Fruit fly (Drosophila melanogaster) whole organism, wandering third instar larva: Measurements from ENCODE around the gene CG15382.

Experiments used
- Abd-B ChIP-seq: fragments of >200 bp; optimal IDR thresholded peaks from 2 replicates; lab custom pipeline; 2017; ENCODE audit warnings: missing biosample characterization, missing genetic modification characterization
- CG32264 ChIP-seq: fragments of 200-800 bp; sonication (Bioruptor generic); optimal IDR thresholded peaks from 2 replicates; lab custom pipeline; 2016; ENCODE audit warnings: missing biosample characterization, missing genetic modification characterization
- CG9705 ChIP-seq: fragments of 200-800 bp; sonication (Bioruptor generic); optimal IDR thresholded peaks from 2 replicates; lab custom pipeline; 2018; ENCODE audit warnings: missing biosample characterization, mild to moderate bottlenecking, missing genetic modification characterization
- CrebA ChIP-seq: fragments of 200-800 bp; sonication (Bioruptor generic); optimal IDR thresholded peaks from 2 replicates; lab custom pipeline; 2016; ENCODE audit warnings: missing biosample characterization, mild to moderate bottlenecking, missing genetic modification characterization, borderline replicate concordance
- GATAd ChIP-seq: sonication (Bioruptor generic); optimal IDR thresholded peaks from 2 replicates; lab custom pipeline; 2016; ENCODE audit warnings: missing biosample characterization, missing genetic modification characterization
- Hnf4 ChIP-seq: fragments of 200-800 bp; sonication (Bioruptor generic); optimal IDR thresholded peaks from 2 replicates; lab custom pipeline; 2016; ENCODE audit warnings: missing biosample characterization, mild to moderate bottlenecking, missing genetic modification characterization
- Hr78 ChIP-seq: fragments of >200 bp; optimal IDR thresholded peaks from 2 replicates; lab custom pipeline; 2017; ENCODE audit warnings: missing biosample characterization, missing genetic modification characterization
- Hr83 ChIP-seq: fragments of 200-300 bp; sonication (Bioruptor generic); optimal IDR thresholded peaks from 2 replicates; lab custom pipeline; 2016; ENCODE audit warnings: missing biosample characterization, mild to moderate bottlenecking, missing genetic modification characterization, moderate library complexity; ENCODE audit not compliant: poor library complexity, severe bottlenecking
- Jra ChIP-seq: sonication (Bioruptor generic); optimal IDR thresholded peaks from 2 replicates; lab custom pipeline; 2016; ENCODE audit warnings: missing biosample characterization, missing genetic modification characterization
- Mio ChIP-seq: sonication (Bioruptor generic); optimal IDR thresholded peaks from 2 replicates; lab custom pipeline; 2016; ENCODE audit warnings: missing biosample characterization, missing genetic modification characterization
- Myc ChIP-seq: fragments of >200 bp; optimal IDR thresholded peaks from 2 replicates; lab custom pipeline; 2017
- N ChIP-seq: fragments of >200 bp; optimal IDR thresholded peaks from 2 replicates; lab custom pipeline; 2018; ENCODE audit warnings: missing biosample characterization, missing external identifiers, missing genetic modification characterization
- OdsH ChIP-seq: fragments of 200-800 bp; sonication (Bioruptor generic); optimal IDR thresholded peaks from 2 replicates; lab custom pipeline; 2016; ENCODE audit warnings: missing biosample characterization, mild to moderate bottlenecking, missing genetic modification characterization
- Rel ChIP-seq, 2 experiments: fragments of 200-800 bp; sonication (Bioruptor generic) in 1 of 2; optimal IDR thresholded peaks; 2 replicates in 1 of 2; 3 replicates in 1 of 2; lab custom pipeline; 2016 to 2019; ENCODE audit warnings: mild to moderate bottlenecking in 2 of 2, missing biosample characterization in 2 of 2, missing genetic modification characterization in 2 of 2, moderate library complexity in 1 of 2
- Sp1 ChIP-seq: fragments of 200-800 bp; sonication (Bioruptor generic); optimal IDR thresholded peaks from 3 replicates; lab custom pipeline; 2019; ENCODE audit warnings: missing biosample characterization, mild to moderate bottlenecking, missing genetic modification characterization, moderate library complexity
- Vsx2 ChIP-seq: fragments of 200-300, 225-300 bp; sonication (Bioruptor generic); optimal IDR thresholded peaks from 2 replicates; lab custom pipeline; 2018; ENCODE audit warnings: missing biosample characterization, missing genetic modification characterization; ENCODE audit not compliant: partially characterized antibody
- br ChIP-seq: fragments of 200-800 bp; sonication (Bioruptor generic); optimal IDR thresholded peaks from 2 replicates; lab custom pipeline; 2016; ENCODE audit warnings: missing biosample characterization, missing genetic modification characterization
- brk ChIP-seq: fragments of 200-800 bp; sonication (Bioruptor generic); optimal IDR thresholded peaks from 2 replicates; lab custom pipeline; 2016; ENCODE audit warnings: missing biosample characterization, mild to moderate bottlenecking, missing genetic modification characterization
- dl ChIP-seq, 2 experiments: fragments of 175-275, 200-275 bp in 1 of 2; fragments of 200-275 bp in 1 of 2; sonication (Bioruptor generic); optimal IDR thresholded peaks; lab custom pipeline; 2018; ENCODE audit warnings: mild to moderate bottlenecking in 2 of 2, missing biosample characterization in 2 of 2, missing genetic modification characterization in 2 of 2, moderate library complexity in 2 of 2; ENCODE audit not compliant: partially characterized antibody in 2 of 2, insufficient read depth in 1 of 2
- dmrt93B ChIP-seq: fragments of 200-800 bp; sonication (Bioruptor generic); optimal IDR thresholded peaks from 2 replicates; lab custom pipeline; 2018; ENCODE audit warnings: missing biosample characterization, mild to moderate bottlenecking, missing genetic modification characterization
- dsf ChIP-seq: sonication (Bioruptor generic); optimal IDR thresholded peaks from 2 replicates; lab custom pipeline; 2016; ENCODE audit warnings: missing biosample characterization, missing genetic modification characterization, borderline replicate concordance
- ey ChIP-seq: fragments of 200-800 bp; sonication (Bioruptor generic); optimal IDR thresholded peaks from 2 replicates; lab custom pipeline; 2016; ENCODE audit warnings: missing biosample characterization, missing genetic modification characterization
- foxo ChIP-seq, 2 experiments: fragments of 200-800 bp; sonication (Bioruptor generic); optimal IDR thresholded peaks; 2 replicates in 1 of 2; 3 replicates in 1 of 2; lab custom pipeline; 2016 to 2017; ENCODE audit warnings: missing biosample characterization in 2 of 2, missing genetic modification characterization in 2 of 2
- fru ChIP-seq: fragments of 200-800 bp; sonication (Bioruptor generic); optimal IDR thresholded peaks from 3 replicates; lab custom pipeline; 2016; ENCODE audit warnings: missing biosample characterization, mild to moderate bottlenecking, missing genetic modification characterization
- h ChIP-seq: fragments of 200-800 bp; sonication (Bioruptor generic); optimal IDR thresholded peaks from 3 replicates; lab custom pipeline; 2016; ENCODE audit warnings: missing biosample characterization, mild to moderate bottlenecking, missing genetic modification characterization
- jim ChIP-seq: fragments of 175-275, 200-325 bp; sonication (Bioruptor generic); optimal IDR thresholded peaks from 2 replicates; lab custom pipeline; 2016; ENCODE audit warnings: missing biosample characterization, mild to moderate bottlenecking, missing genetic modification characterization
- lola ChIP-seq: fragments of >200 bp; optimal IDR thresholded peaks from 2 replicates; lab custom pipeline; 2017; ENCODE audit warnings: missing biosample characterization, missing genetic modification characterization
- pan ChIP-seq: fragments of >200 bp; optimal IDR thresholded peaks from 2 replicates; lab custom pipeline; 2017
- rgr ChIP-seq: fragments of 200-800 bp; sonication (Bioruptor generic); optimal IDR thresholded peaks from 3 replicates; lab custom pipeline; 2016; ENCODE audit warnings: missing biosample characterization, mild to moderate bottlenecking, missing genetic modification characterization
- sage ChIP-seq: fragments of 200-800 bp; sonication (Bioruptor generic); optimal IDR thresholded peaks from 2 replicates; lab custom pipeline; 2016; ENCODE audit warnings: missing biosample characterization, mild to moderate bottlenecking, missing genetic modification characterization
- sv ChIP-seq: fragments of 200-800 bp; sonication (Bioruptor generic); optimal IDR thresholded peaks from 3 replicates; lab custom pipeline; 2016; ENCODE audit warnings: missing biosample characterization, missing genetic modification characterization
- tai ChIP-seq: sonication (Bioruptor generic); optimal IDR thresholded peaks from 2 replicates; lab custom pipeline; 2016; ENCODE audit warnings: missing biosample characterization, missing genetic modification characterization
- usp ChIP-seq: fragments of >200 bp; optimal IDR thresholded peaks from 2 replicates; lab custom pipeline; 2017; ENCODE audit warnings: missing biosample characterization, missing genetic modification characterization
- woc ChIP-seq: sonication (Bioruptor generic); optimal IDR thresholded peaks from 2 replicates; lab custom pipeline; 2016; ENCODE audit warnings: missing biosample characterization, mild to moderate bottlenecking, missing genetic modification characterization

The CG15382 gene

DNA sequence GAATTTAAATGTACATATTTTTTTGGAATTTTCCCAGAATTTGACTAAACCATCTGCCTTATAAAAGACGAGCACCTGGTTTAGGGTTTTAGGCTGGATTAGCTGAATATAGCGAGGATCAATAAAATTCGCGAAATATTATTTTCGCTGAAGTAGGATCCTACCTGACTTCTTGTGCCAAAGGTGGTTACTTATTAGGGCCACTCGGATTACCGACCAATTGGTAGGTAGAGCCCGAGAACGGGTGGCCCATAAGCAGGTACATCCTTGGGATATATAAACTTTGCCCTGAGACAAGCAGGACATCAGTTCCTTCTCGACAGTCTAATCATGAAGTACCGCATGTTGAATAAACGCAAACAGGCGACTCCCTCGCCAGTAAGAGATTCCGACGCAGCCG is at the start of gene CG15382:
Gene CG15382, plus strand, starts transcription at position 301 of the 400 bp plus-strand sequence.
- TF ChIP-seq Hr78 (GFP tag; lab: Kevin White, UChicago) (no peak), ey (no peak)

DNA sequence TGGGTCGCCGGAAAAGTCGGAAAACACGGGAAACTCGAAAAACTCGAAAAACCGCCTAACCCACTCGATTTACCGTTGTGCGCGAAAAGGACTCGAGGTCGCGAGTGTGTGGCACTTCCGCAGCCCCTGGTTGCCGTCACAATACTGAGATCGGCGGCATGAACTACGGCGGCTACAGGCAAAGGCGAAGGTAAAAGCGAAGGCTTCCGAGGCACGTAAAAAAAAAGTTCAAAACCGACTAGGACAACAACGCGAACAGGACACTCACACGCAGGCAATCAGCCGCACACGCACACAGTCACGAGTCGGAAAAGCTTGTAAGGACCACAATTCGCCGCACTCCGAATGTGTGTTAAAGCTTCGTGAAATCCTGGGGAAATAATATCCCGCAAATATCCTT is 45.8 kb upstream of the CG15382 start, which contains the start of gene dpr3:
Gene dpr3, minus strand, starts transcription at position 133 of the 400 bp plus-strand sequence.
- no peak for TF ChIP-seq brk
- no peak for TF ChIP-seq ey
- no peak for TF ChIP-seq lola (GFP tag; lab: Kevin White, UChicago)
- TF ChIP-seq Hr83 (GFP tag; lab: Kevin White, UChicago), result no peak
- TF ChIP-seq Hnf4 (GFP tag; lab: Kevin White, UChicago), result no peak
- TF ChIP-seq dmrt93B (GFP tag; lab: Kevin White, UChicago), result no peak
- TF ChIP-seq dl (GFP tag; optimal IDR thresholded peaks at IDR 0.05; lab: Kevin White, UChicago; ENCODE audit: insufficient read depth in 1 of 2, partially characterized antibody in 2 of 2), result no peak
- no peak for TF ChIP-seq Jra (GFP tag; lab: Kevin White, UChicago)
- no peak for TF ChIP-seq N (GFP tag; lab: Kevin White, UChicago)
- no peak for TF ChIP-seq tai (GFP tag; lab: Kevin White, UChicago)
- TF ChIP-seq Vsx2 (GFP tag; lab: Kevin White, UChicago), result no peak
- no peak for TF ChIP-seq rgr
- no peak for TF ChIP-seq CG32264
- no peak for TF ChIP-seq h (GFP tag; lab: Kevin White, UChicago)
- TF ChIP-seq pan (lab: Kevin White, UChicago), result no peak

DNA sequence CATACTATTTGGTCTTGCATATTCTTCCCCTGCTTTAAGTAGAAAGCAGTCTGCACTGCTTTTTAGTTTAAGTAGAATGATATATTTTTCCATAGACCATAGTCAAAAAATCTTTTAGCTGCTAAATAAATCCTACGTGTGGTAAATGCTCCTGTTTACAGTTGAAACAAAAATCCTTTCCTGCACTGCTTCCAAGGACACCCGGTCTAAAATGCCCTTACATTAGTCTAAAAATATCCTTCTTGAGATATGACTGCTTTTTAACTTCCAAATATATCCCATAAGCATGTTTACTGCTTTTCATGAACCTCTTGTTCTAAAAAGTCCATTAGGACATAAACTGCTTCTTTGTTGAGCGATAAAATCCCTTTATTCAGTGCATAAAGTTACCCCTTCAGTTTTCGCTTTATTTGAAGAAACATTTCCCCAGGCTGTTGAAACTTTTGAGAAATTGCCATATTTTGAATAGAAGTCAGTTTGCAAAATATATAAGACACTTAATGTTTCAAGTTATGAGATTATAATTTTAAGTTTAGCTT is 45.1 kb upstream of the CG15382 start:
- TF ChIP-seq dsf (no peak), Myc (peak; percentile 41)

DNA sequence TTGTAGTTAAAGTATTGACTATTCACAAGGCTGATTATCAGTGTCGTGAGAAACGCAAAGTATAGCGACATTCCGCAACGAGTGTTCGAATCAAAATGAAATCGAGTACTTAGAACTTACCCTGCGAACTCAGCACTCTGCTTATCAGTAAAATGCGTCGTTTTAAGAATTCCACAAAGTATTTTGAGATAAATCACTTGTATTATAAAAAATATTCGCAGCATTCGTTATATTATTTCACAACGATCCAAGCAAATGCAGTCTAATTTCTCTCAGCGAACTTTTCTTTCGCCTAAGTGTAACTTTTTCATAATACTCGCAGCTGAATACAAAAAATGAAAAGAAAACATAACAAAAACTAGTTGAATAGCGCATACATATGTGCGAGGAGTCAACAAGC is 26.4 kb upstream of the CG15382 start, which contains the start of gene CG4259:
Gene CG4259, minus strand, starts transcription at position 101 of the 400 bp plus-strand sequence.
- no peak for TF ChIP-seq Myc
- no peak for TF ChIP-seq Mio (GFP tag; lab: Kevin White, UChicago)
- no peak for TF ChIP-seq tai (GFP tag; lab: Kevin White, UChicago)
- no peak for TF ChIP-seq OdsH
- no peak for TF ChIP-seq N (GFP tag; lab: Kevin White, UChicago)
- no peak for TF ChIP-seq Hr83 (GFP tag; lab: Kevin White, UChicago)
- TF ChIP-seq Vsx2 (GFP tag; lab: Kevin White, UChicago), result no peak
- no peak for TF ChIP-seq sv (GFP tag; lab: Kevin White, UChicago)
- no peak for TF ChIP-seq Sp1 (GFP tag; lab: Kevin White, UChicago)
- TF ChIP-seq Abd-B (GFP tag; lab: Kevin White, UChicago), result no peak
- TF ChIP-seq Jra (GFP tag; lab: Kevin White, UChicago), result no peak
- TF ChIP-seq pan (lab: Kevin White, UChicago), result no peak
- TF ChIP-seq, all 38 proteins: peak for 0

DNA sequence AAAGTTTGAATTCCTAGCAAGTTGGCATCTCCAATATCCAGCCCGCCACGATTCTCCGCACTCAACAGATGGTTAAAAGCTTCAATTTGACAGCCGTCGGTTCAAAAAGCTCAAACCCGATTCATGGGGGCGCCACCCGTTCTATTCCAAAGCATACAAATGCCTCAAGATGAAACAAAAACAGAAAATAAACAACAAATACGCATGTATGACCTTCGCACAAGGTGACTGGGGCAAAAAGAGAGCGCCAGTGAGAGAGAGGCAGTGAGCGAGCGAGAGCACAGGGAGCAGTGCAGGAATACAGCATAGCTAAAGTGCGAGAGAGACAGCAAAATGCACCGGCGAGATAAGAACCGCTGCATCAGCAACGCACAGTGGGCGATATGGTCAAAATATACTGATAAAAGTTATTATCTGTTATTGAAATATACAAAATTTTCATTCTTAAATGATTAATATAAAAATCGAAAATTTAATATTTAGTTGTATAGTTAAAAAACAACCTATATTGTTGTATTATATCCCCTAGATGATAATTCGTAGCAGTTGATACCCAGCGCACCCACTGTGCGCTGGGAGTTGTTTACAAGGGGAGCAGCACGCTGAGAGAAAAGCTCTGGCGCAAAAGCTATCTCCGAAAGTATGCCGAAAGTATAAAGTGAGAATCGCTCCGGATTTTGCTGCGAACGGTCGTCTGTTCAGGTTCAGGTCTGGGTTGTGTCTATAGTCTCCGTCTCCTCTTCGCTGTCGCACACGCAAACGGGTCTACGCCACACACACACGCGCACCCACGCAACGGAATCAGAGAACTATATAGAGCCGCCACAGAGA is 25.2 kb upstream of the CG15382 start, which contains the start of gene Glyp:
Gene Glyp, plus strand, starts transcription at position 657 of the 831 bp plus-strand sequence.
- TF ChIP-seq tai (GFP tag; lab: Kevin White, UChicago) (no peak), Jra (GFP tag; lab: Kevin White, UChicago) (peak; percentile 75), Hnf4 (GFP tag; lab: Kevin White, UChicago) (peak; percentile 86), br (peak; percentile 94), Vsx2 (GFP tag; lab: Kevin White, UChicago) (peak; percentile 96), Abd-B (GFP tag; lab: Kevin White, UChicago) (no peak), sage (peak; percentile 88), pan (lab: Kevin White, UChicago) (no peak), CrebA (GFP tag; lab: Kevin White, UChicago) (no peak), fru (GFP tag; lab: Kevin White, UChicago) (peak; percentile 97), dl (GFP tag; optimal IDR thresholded peaks at IDR 0.05; lab: Kevin White, UChicago; ENCODE audit: insufficient read depth in 1 of 2, partially characterized antibody in 2 of 2) (peak; percentile 95 to 97), brk (peak; percentile 96), dmrt93B (GFP tag; lab: Kevin White, UChicago) (peak; percentile 94), N (GFP tag; lab: Kevin White, UChicago) (no peak), usp (GFP tag; lab: Kevin White, UChicago) (no peak), sv (GFP tag; lab: Kevin White, UChicago) (peak; percentile 95), Hr83 (GFP tag; lab: Kevin White, UChicago) (peak; percentile 73), CG9705 (GFP tag; lab: Kevin White, UChicago) (peak; percentile 97), dsf (peak; percentile 81), jim (GFP tag; lab: Kevin White, UChicago) (peak; percentile 62), Rel (GFP tag; optimal IDR thresholded peaks at IDR 0.05; lab: Kevin White, UChicago) (peak; percentile 98), Rel (tag; optimal IDR thresholded peaks at IDR 0.05; lab: Kevin White, UChicago) (peak; percentile 89), Sp1 (GFP tag; lab: Kevin White, UChicago) (peak; percentile 99), CG32264 (peak; percentile 77), GATAd (GFP tag; lab: Kevin White, UChicago) (peak; percentile 62), rgr (peak; percentile 98), foxo (GFP tag; optimal IDR thresholded peaks at IDR 0.05; lab: Kevin White, UChicago) (peak; percentile 79 to 99), lola (GFP tag; lab: Kevin White, UChicago) (no peak), woc (peak; percentile 94), Myc (no peak), h (GFP tag; lab: Kevin White, UChicago) (peak; percentile 97)
